Fruit fly (Drosophila melanogaster) whole organism, embryonic: ENCODE results near the gene Fitm.

Experiments used
- CG10321 ChIP-seq: fragments of 200-800 bp; sonication (Bioruptor generic); IDR thresholded peaks from 2 replicates; pipeline ENCODE4 v1.3.6; 2022; ENCODE audit warnings: missing biosample characterization, missing genetic modification characterization
- CG11093 ChIP-seq: fragments of 200-800 bp; sonication (Bioruptor generic); IDR thresholded peaks from 3 replicates; pipeline ENCODE4 v1.3.6; 2022; ENCODE audit warnings: missing biosample characterization, missing genetic modification characterization
- CG11504 ChIP-seq: fragments of 200-800 bp; sonication (Bioruptor generic); optimal IDR thresholded peaks from 3 replicates; lab custom pipeline; 2019; ENCODE audit warnings: missing biosample characterization, mild to moderate bottlenecking, missing genetic modification characterization, moderate library complexity
- CG11560 ChIP-seq: fragments of 200-800 bp; sonication (Bioruptor generic); IDR thresholded peaks from 3 replicates; pipeline ENCODE4 v1.3.6; 2022; ENCODE audit warnings: missing biosample characterization, missing genetic modification characterization
- CG12299 ChIP-seq: fragments of 200-800 bp; sonication (Bioruptor generic); optimal IDR thresholded peaks from 2 replicates; lab custom pipeline; 2018; ENCODE audit warnings: missing biosample characterization, mild to moderate bottlenecking, missing genetic modification characterization
- CG16779 ChIP-seq: fragments of 200-800 bp; sonication (Bioruptor generic); IDR thresholded peaks from 2 replicates; pipeline ENCODE4 v1.3.6; 2022; ENCODE audit warnings: missing biosample characterization, missing genetic modification characterization
- CG17361 ChIP-seq: fragments of 200-800 bp; sonication (Bioruptor generic); IDR thresholded peaks from 3 replicates; pipeline ENCODE4 v1.3.6; 2022; ENCODE audit warnings: missing biosample characterization, missing genetic modification characterization
- CG17829 ChIP-seq: fragments of 200-800 bp; optimal IDR thresholded peaks from 2 replicates; lab custom pipeline; 2019; ENCODE audit warnings: missing biosample characterization, mild to moderate bottlenecking, missing genetic modification characterization, moderate library complexity
- CG8281 ChIP-seq: fragments of 200-800 bp; sonication (Bioruptor generic); optimal IDR thresholded peaks from 2 replicates; lab custom pipeline; 2018; ENCODE audit warnings: missing biosample characterization, mild to moderate bottlenecking, missing genetic modification characterization, moderate library complexity
- CG8290 ChIP-seq, 3 experiments: fragments of 200-800 bp; sonication (Bioruptor generic); optimal IDR thresholded peaks; 2 replicates each; lab custom pipeline; 2016 to 2019; ENCODE audit warnings: missing biosample characterization in 3 of 3, missing genetic modification characterization in 3 of 3, mild to moderate bottlenecking in 2 of 3, moderate library complexity in 1 of 3
- CTCF ChIP-seq: fragments of 200-800 bp; sonication (Bioruptor generic); optimal IDR thresholded peaks from 2 replicates; lab custom pipeline; 2017; ENCODE audit warnings: missing biosample characterization, mild to moderate bottlenecking, missing genetic modification characterization, moderate library complexity
- Dip3 ChIP-seq: fragments of 200-800 bp; sonication (Bioruptor generic); optimal IDR thresholded peaks from 3 replicates; lab custom pipeline; 2016; ENCODE audit warnings: missing biosample characterization, missing genetic modification characterization
- Drgx ChIP-seq: fragments of 200-800 bp; sonication (Bioruptor generic); IDR thresholded peaks from 2 replicates; pipeline ENCODE4 v1.3.6; 2022; ENCODE audit warnings: missing biosample characterization, missing genetic modification characterization
- E2f1 ChIP-seq: fragments of 200-800 bp; sonication (Bioruptor generic); IDR thresholded peaks from 2 replicates; pipeline ENCODE4 v1.3.6; 2022; ENCODE audit warnings: missing biosample characterization, missing genetic modification characterization
- Eip74EF ChIP-seq, 2 experiments: fragments of 200-800 bp in 1 of 2; fragments of >200 bp in 1 of 2; sonication (Bioruptor generic) in 1 of 2; optimal IDR thresholded peaks; 2 replicates each; lab custom pipeline; 2017 to 2019; ENCODE audit warnings: missing biosample characterization in 2 of 2, missing genetic modification characterization in 2 of 2, mild to moderate bottlenecking in 1 of 2, moderate library complexity in 1 of 2
- Hr51 ChIP-seq, 2 experiments: fragments of 200-800 bp; sonication (Bioruptor generic); optimal IDR thresholded peaks; 2 replicates in 1 of 2; 3 replicates in 1 of 2; lab custom pipeline; 2016 to 2018; ENCODE audit warnings: missing biosample characterization in 2 of 2, missing genetic modification characterization in 2 of 2, mild to moderate bottlenecking in 1 of 2, moderate library complexity in 1 of 2
- Hsf ChIP-seq: fragments of 200-800 bp; sonication (Bioruptor generic); optimal IDR thresholded peaks from 3 replicates; lab custom pipeline; 2016; ENCODE audit warnings: missing biosample characterization, missing genetic modification characterization
- Lpt ChIP-seq: fragments of >200 bp; optimal IDR thresholded peaks from 2 replicates; lab custom pipeline; 2018; ENCODE audit warnings: missing biosample characterization, missing genetic modification characterization
- Rx ChIP-seq: fragments of 200-800 bp; sonication (Bioruptor generic); IDR thresholded peaks from 2 replicates; pipeline ENCODE4 v1.3.6; 2022; ENCODE audit warnings: missing biosample characterization, missing genetic modification characterization
- Sox102F ChIP-seq: fragments of 200-800 bp; sonication (Bioruptor generic); optimal IDR thresholded peaks from 2 replicates; lab custom pipeline; 2018; ENCODE audit warnings: missing biosample characterization, mild to moderate bottlenecking, missing genetic modification characterization, moderate library complexity
- Ssrp ChIP-seq: fragments of 200-800 bp; sonication (Bioruptor generic); optimal IDR thresholded peaks from 2 replicates; lab custom pipeline; 2018; ENCODE audit warnings: missing biosample characterization, mild to moderate bottlenecking, missing genetic modification characterization, moderate library complexity
- Xbp1 ChIP-seq: fragments of 200-800 bp; sonication (Bioruptor generic); optimal IDR thresholded peaks from 3 replicates; lab custom pipeline; 2016; ENCODE audit warnings: missing biosample characterization, mild to moderate bottlenecking, missing genetic modification characterization
- ara ChIP-seq: fragments of 200-800 bp; sonication (Bioruptor generic); IDR thresholded peaks from 2 replicates; pipeline ENCODE4 v1.3.6; 2022; ENCODE audit warnings: missing biosample characterization, missing genetic modification characterization
- ash1 ChIP-seq: fragments of 200-800 bp; sonication (Bioruptor generic); optimal IDR thresholded peaks from 2 replicates; lab custom pipeline; 2018; ENCODE audit warnings: missing biosample characterization, mild to moderate bottlenecking, missing genetic modification characterization
- chn ChIP-seq: fragments of 200-800 bp; sonication (Bioruptor generic); optimal IDR thresholded peaks from 2 replicates; lab custom pipeline; 2016; ENCODE audit warnings: missing biosample characterization, missing genetic modification characterization
- dan ChIP-seq: fragments of 200-800 bp; sonication (Bioruptor generic); IDR thresholded peaks from 2 replicates; pipeline ENCODE4 v1.3.6; 2022; ENCODE audit warnings: missing biosample characterization, missing genetic modification characterization
- exex ChIP-seq: fragments of 200-800 bp; sonication (Bioruptor generic); optimal IDR thresholded peaks from 4 replicates; lab custom pipeline; 2018; ENCODE audit warnings: missing biosample characterization, mild to moderate bottlenecking, missing genetic modification characterization, moderate library complexity
- fd102C ChIP-seq: fragments of 200-800 bp; sonication (Bioruptor generic); optimal IDR thresholded peaks from 2 replicates; lab custom pipeline; 2018; ENCODE audit warnings: missing biosample characterization, mild to moderate bottlenecking, missing genetic modification characterization, moderate library complexity
- grn ChIP-seq: fragments of 200-800 bp; sonication (Bioruptor generic); optimal IDR thresholded peaks from 3 replicates; lab custom pipeline; 2017; ENCODE audit warnings: missing biosample characterization, missing genetic modification characterization
- gsb ChIP-seq: fragments of 200-800 bp; sonication (Bioruptor generic); IDR thresholded peaks from 2 replicates; pipeline ENCODE4 v1.3.6; 2022; ENCODE audit warnings: missing biosample characterization, missing genetic modification characterization
- gsb-n ChIP-seq: fragments of 200-800 bp; sonication (Bioruptor generic); optimal IDR thresholded peaks from 3 replicates; lab custom pipeline; 2018; ENCODE audit warnings: missing biosample characterization, mild to moderate bottlenecking, missing genetic modification characterization
- onecut ChIP-seq: fragments of 200-800 bp; sonication (Bioruptor generic); IDR thresholded peaks from 2 replicates; pipeline ENCODE4 v1.3.6; 2022; ENCODE audit warnings: missing biosample characterization, missing genetic modification characterization
- pros ChIP-seq: fragments of 200-800 bp; sonication (Bioruptor generic); optimal IDR thresholded peaks from 3 replicates; lab custom pipeline; 2019; ENCODE audit warnings: missing biosample characterization, mild to moderate bottlenecking, missing genetic modification characterization, moderate library complexity
- pum ChIP-seq: fragments of 200-800 bp; sonication (Bioruptor generic); optimal IDR thresholded peaks from 2 replicates; lab custom pipeline; 2016; ENCODE audit warnings: missing biosample characterization, missing genetic modification characterization
- salm ChIP-seq: fragments of 200-800 bp; sonication (Bioruptor generic); optimal IDR thresholded peaks from 2 replicates; lab custom pipeline; 2018; ENCODE audit warnings: missing biosample characterization, mild to moderate bottlenecking, missing genetic modification characterization
- sd ChIP-seq: fragments of 200-800 bp; sonication (Bioruptor generic); optimal IDR thresholded peaks from 3 replicates; lab custom pipeline; 2018; ENCODE audit warnings: missing biosample characterization, mild to moderate bottlenecking, missing genetic modification characterization, moderate library complexity
- stc ChIP-seq: fragments of 200-800 bp; sonication (Bioruptor generic); IDR thresholded peaks from 2 replicates; pipeline ENCODE4 v1.3.6; 2022; ENCODE audit warnings: missing biosample characterization, missing genetic modification characterization

Gene Fitm

dm6 chr3L:5131245-5131644 lies 14.6 kb downstream of the Fitm start, which contains the start of gene CG15212:
Gene CG15212 (plus strand): TSS chr3L:5131545.
- TF ChIP-seq stc (GFP tag; lab: Robert Waterston, UW), result no peak
- no peak for TF ChIP-seq CG8281 (tag; lab: Kevin White, UChicago)
- no peak for TF ChIP-seq Xbp1
- no peak for TF ChIP-seq CG17829 (tag; lab: Kevin White, UChicago)
- TF ChIP-seq Rx (GFP tag; lab: Robert Waterston, UW), result no peak
- no peak for TF ChIP-seq CG11093 (GFP tag; lab: Robert Waterston, UW)
- no peak for TF ChIP-seq exex (tag; lab: Kevin White, UChicago)
- TF ChIP-seq salm, result no peak
- TF ChIP-seq CG8290 (GFP tag; optimal IDR thresholded peaks at IDR 0.05; lab: Kevin White, UChicago), result no peak
- TF ChIP-seq CG8290 (tag; optimal IDR thresholded peaks at IDR 0.05; lab: Kevin White, UChicago), result no peak
- TF ChIP-seq CG17361 (GFP tag; lab: Robert Waterston, UW), result no peak
- no peak for TF ChIP-seq CG12299
- no peak for TF ChIP-seq Ssrp (tag; lab: Kevin White, UChicago)
- TF ChIP-seq gsb (GFP tag; lab: Robert Waterston, UW), result no peak
- no peak for TF ChIP-seq Lpt (GFP tag; lab: Kevin White, UChicago)
- TF ChIP-seq E2f1 (GFP tag; lab: Robert Waterston, UW), result no peak
- TF ChIP-seq pros (GFP tag; lab: Kevin White, UChicago), result no peak
- no peak for TF ChIP-seq ara
- no peak for TF ChIP-seq grn (GFP tag; lab: Kevin White, UChicago)
- TF ChIP-seq, all 482 proteins: peak for 0

- TF ChIP-seq onecut (GFP tag; lab: Robert Waterston, UW) (no peak), sd (tag; lab: Kevin White, UChicago) (peak; percentile 63), CG16779 (GFP tag; lab: Robert Waterston, UW) (no peak), pum (GFP tag; lab: Kevin White, UChicago) (no peak), Eip74EF (GFP tag; optimal IDR thresholded peaks at IDR 0.05; lab: Kevin White, UChicago) (peak in 1 of 2 experiments; percentile 70)
Observed at dm6 chr3L:5130508-5130907, 15.4 kb downstream of the Fitm start.

- TF ChIP-seq ash1 (GFP tag; lab: Kevin White, UChicago) (no peak), CTCF (GFP tag; lab: Kevin White, UChicago) (no peak), dan (no peak)
Observed at dm6 chr3L:5129199-5129598, 16.7 kb downstream of the Fitm start, which contains the start of gene CG4597. Gene CG4597 (plus strand): TSS chr3L:5129499.

- TF ChIP-seq CG11560 (tag; lab: Robert Waterston, UW), result no peak
- TF ChIP-seq Hr51 (GFP tag; optimal IDR thresholded peaks at IDR 0.05; lab: Kevin White, UChicago), result peak in 1 of 2 experiments; percentile 11
- no peak for TF ChIP-seq gsb-n
- TF ChIP-seq Sox102F (GFP tag; lab: Kevin White, UChicago), result peak; percentile 7
- TF ChIP-seq chn (GFP tag; lab: Kevin White, UChicago), result no peak
- no peak for TF ChIP-seq fd102C (GFP tag; lab: Kevin White, UChicago)
- no peak for TF ChIP-seq CG10321 (GFP tag; lab: Robert Waterston, UW)
- peak; percentile 46 for TF ChIP-seq Drgx (GFP tag; lab: Robert Waterston, UW)
- TF ChIP-seq Hsf (GFP tag; lab: Kevin White, UChicago), result no peak
- no peak for TF ChIP-seq Dip3 (GFP tag; lab: Kevin White, UChicago)
- peak; percentile 2 for TF ChIP-seq CG11504 (tag; lab: Kevin White, UChicago)
- TF ChIP-seq, all 482 proteins: peak for 4
Observed at dm6 chr3L:5128214-5128613, 17.6 kb downstream of the Fitm start.
